Worm (Caenorhabditis elegans): ENCODE measurements around the gene bckd-1A.

Gene bckd-1A

ce11 chrIII:13015754-13016317 lies 43.5 kb upstream of the bckd-1A start (continued):
- no peak for TF ChIP-seq cebp-1 (GFP tag; IDR thresholded peaks at IDR 0.05)
- TF ChIP-seq cebp-1 (tag; optimal IDR thresholded peaks at IDR 0.05) = peak; percentile 66
- TF ChIP-seq lin-40 (tag; optimal IDR thresholded peaks at IDR 0.05) = peak; percentile 57
- TF ChIP-seq T26A5.8 (tag; optimal IDR thresholded peaks at IDR 0.05) = no peak
- TF ChIP-seq ceh-40 (GFP tag; IDR thresholded peaks at IDR 0.05) = 0 out of 2 replicates have a peak, but pooled peaks have one; percentile 42
- no peak for TF ChIP-seq Y53F4B.3 (GFP tag; IDR thresholded peaks at IDR 0.05)
- 0 out of 2 replicates have a peak, but pooled peaks have one; percentile 54 for TF ChIP-seq ztf-25 (GFP tag; IDR thresholded peaks at IDR 0.05)
- no peak for TF ChIP-seq sdz-38 (tag; optimal IDR thresholded peaks at IDR 0.05)
- peak; percentile 30; the same call in 1 of the 2 replicates for TF ChIP-seq C06A6.2 (GFP tag; conservative IDR thresholded peaks at IDR 0.05)
- peak; percentile 46 for TF ChIP-seq F10E7.11 (tag; optimal IDR thresholded peaks at IDR 0.05)
- TF ChIP-seq F22D6.2 (tag; optimal IDR thresholded peaks at IDR 0.05) = no peak
- peak; percentile 82 for TF ChIP-seq rpc-1 (optimal IDR thresholded peaks at IDR 0.05)
- TF ChIP-seq rpc-1 (tag; optimal IDR thresholded peaks at IDR 0.05) = peak; percentile 88
- peak; percentile 41 for TF ChIP-seq snpc-4 (GFP tag; optimal IDR thresholded peaks at IDR 0.05)
- TF ChIP-seq snpc-4 (tag; optimal IDR thresholded peaks at IDR 0.05) = peak in 2 of 4 experiments; percentile 32 to 48
- TF ChIP-seq xnd-1 (tag; optimal IDR thresholded peaks at IDR 0.05) = no peak
- peak; percentile 93 for TF ChIP-seq lin-26 (GFP tag; IDR thresholded peaks at IDR 0.05)
- peak; percentile 1 for TF ChIP-seq atf-7 (tag; optimal IDR thresholded peaks at IDR 0.05)
- no peak for TF ChIP-seq B0019.2 (GFP tag; conservative IDR thresholded peaks at IDR 0.05)
- TF ChIP-seq ceh-79 (tag; optimal IDR thresholded peaks at IDR 0.05) = no peak
- TF ChIP-seq mes-4 (tag; optimal IDR thresholded peaks at IDR 0.05) = no peak
- peak; percentile 9 for TF ChIP-seq ceh-27 (GFP tag; optimal IDR thresholded peaks at IDR 0.05)
- TF ChIP-seq tlf-1 (GFP tag; optimal IDR thresholded peaks at IDR 0.05) = no peak
- TF ChIP-seq tbp1 (GFP tag; optimal IDR thresholded peaks at IDR 0.05) = peak; percentile 92
- peak; percentile 15 for TF ChIP-seq nhr-80 (tag; optimal IDR thresholded peaks at IDR 0.05)
- TF ChIP-seq ztf-3 (GFP tag; optimal IDR thresholded peaks at IDR 0.05) = no peak
- TF ChIP-seq sea-2 (GFP tag; IDR thresholded peaks at IDR 0.05) = no peak
- no peak for TF ChIP-seq nhr-27 (tag; optimal IDR thresholded peaks at IDR 0.05)
- TF ChIP-seq mel-28 (tag; optimal IDR thresholded peaks at IDR 0.05; ENCODE audit: borderline replicate concordance) = no peak
- peak; percentile 74 for TF ChIP-seq dox-1 (GFP tag; IDR thresholded peaks at IDR 0.05)
- peak; percentile 71 for TF ChIP-seq F23B12.7 (tag; optimal IDR thresholded peaks at IDR 0.05; ENCODE audit: insufficient read depth)
- peak; percentile 63 for TF ChIP-seq die-1 (tag; optimal IDR thresholded peaks at IDR 0.05)
- TF ChIP-seq F49E8.2 (tag; optimal IDR thresholded peaks at IDR 0.05; ENCODE audit: insufficient read depth) = no peak
- no peak for TF ChIP-seq C17E4.6 (GFP tag; IDR thresholded peaks at IDR 0.05)
- TF ChIP-seq aptf-2 (GFP tag; conservative IDR thresholded peaks at IDR 0.05) = no peak
- TF ChIP-seq F39B2.1 (GFP tag; IDR thresholded peaks at IDR 0.05) = no peak
- TF ChIP-seq ceh-100 (GFP tag; IDR thresholded peaks at IDR 0.05) = no peak
- TF ChIP-seq ceh-58 (GFP tag; IDR thresholded peaks at IDR 0.05) = 0 out of 2 replicates have a peak, but pooled peaks have one; percentile 12
- 0 out of 2 replicates have a peak, but pooled peaks have one; percentile 13 for TF ChIP-seq let-526 (GFP tag; IDR thresholded peaks at IDR 0.05)
- no peak for TF ChIP-seq unc-130 (GFP tag; optimal IDR thresholded peaks at IDR 0.05)
- peak in 1 of 2 experiments; percentile 48 for TF ChIP-seq let-607 (tag; optimal IDR thresholded peaks at IDR 0.05)
- TF ChIP-seq ztf-26 (tag; optimal IDR thresholded peaks at IDR 0.05) = peak; percentile 50
- no peak for TF ChIP-seq hrde-1 (tag; optimal IDR thresholded peaks at IDR 0.05; ENCODE audit: borderline replicate concordance)
- peak; percentile 56; the same call in 1 of the 2 replicates for TF ChIP-seq pbrm-1 (GFP tag; IDR thresholded peaks at IDR 0.05)
- no peak for TF ChIP-seq K12H6.12 (tag; optimal IDR thresholded peaks at IDR 0.05)
- 0 out of 2 replicates have a peak, but pooled peaks have one; percentile 28 for TF ChIP-seq Y53G8AR.9 (GFP tag; conservative IDR thresholded peaks at IDR 0.05)
- no peak for TF ChIP-seq gei-17 (GFP tag; optimal IDR thresholded peaks at IDR 0.05)
- TF ChIP-seq fkh-3 (tag; optimal IDR thresholded peaks at IDR 0.05) = no peak
- TF ChIP-seq mcd-1 (GFP tag; IDR thresholded peaks at IDR 0.05) = peak; percentile 59

Data from whole organism, young adult.